Worm (Caenorhabditis elegans): ENCODE measurements around the gene W02D7.11.

ce11 chrV:8269878-8270277 lies 34.4 kb downstream of the W02D7.11 start:
- TF ChIP-seq cog-1 (tag; optimal IDR thresholded peaks at IDR 0.05) (no peak), flt-1 (GFP tag; IDR thresholded peaks at IDR 0.05) (no peak), klf-2 (GFP tag; conservative IDR thresholded peaks at IDR 0.05) (no peak), ztf-29 (GFP tag; IDR thresholded peaks at IDR 0.05) (no peak), ztf-23 (GFP tag; IDR thresholded peaks at IDR 0.05) (no peak), tab-1 (GFP tag; IDR thresholded peaks at IDR 0.05) (no peak)

All from whole organism, midembryonic.